Fruit fly (Drosophila melanogaster) whole organism, embryonic: ENCODE results near the gene CG32447.

Experiments used
- CG14860 ChIP-seq: fragments of 200-800 bp; sonication (Bioruptor generic); IDR thresholded peaks from 3 replicates; pipeline ENCODE4 v1.3.6; 2022; ENCODE audit warnings: missing biosample characterization, missing genetic modification characterization; ENCODE audit not compliant: partially characterized antibody
- CG4424 ChIP-seq: fragments of 200-800 bp; sonication (Bioruptor generic); optimal IDR thresholded peaks from 3 replicates; lab custom pipeline; 2016; ENCODE audit warnings: missing biosample characterization, missing genetic modification characterization
- CG7786 ChIP-seq: fragments of 200-800 bp; sonication (Bioruptor generic); optimal IDR thresholded peaks from 2 replicates; lab custom pipeline; 2016; ENCODE audit warnings: missing biosample characterization, missing genetic modification characterization
- croc ChIP-seq: fragments of 200-800 bp; sonication (Bioruptor generic); conservative IDR thresholded peaks from 3 replicates; pipeline ENCODE4 v1.3.6; 2022; ENCODE audit warnings: missing biosample characterization, missing genetic modification characterization
- oc ChIP-seq: fragments of 200-800 bp; sonication (Bioruptor generic); optimal IDR thresholded peaks from 2 replicates; lab custom pipeline; 2018; ENCODE audit warnings: missing biosample characterization, mild to moderate bottlenecking, missing genetic modification characterization, moderate library complexity
- prd ChIP-seq, 3 experiments: fragments of >200 bp in 2 of 3; fragments of 200-800 bp in 1 of 3; sonication (Bioruptor generic) in 1 of 3; optimal IDR thresholded peaks in 2 of 3; IDR thresholded peaks in 1 of 3; 2 replicates in 2 of 3; 3 replicates in 1 of 3; pipeline versions ENCODE4 v1.3.6 to Lab custom; 2017 to 2022; ENCODE audit warnings: missing biosample characterization in 1 of 3, missing genetic modification characterization in 1 of 3
- slou ChIP-seq: fragments of 200-800 bp; sonication (Bioruptor generic); optimal IDR thresholded peaks from 3 replicates; lab custom pipeline; 2016; ENCODE audit warnings: missing biosample characterization, missing genetic modification characterization
- usp ChIP-seq: fragments of >200 bp; optimal IDR thresholded peaks from 2 replicates; lab custom pipeline; 2017; ENCODE audit warnings: missing biosample characterization, missing genetic modification characterization

- TF ChIP-seq CG7786 (no peak), CG14860 (no peak), oc (tag; lab: Kevin White, UChicago) (no peak), prd (optimal IDR thresholded peaks at IDR 0.05; lab: Kevin White, UChicago) (no peak), prd (GFP tag; IDR thresholded peaks at IDR 0.05; lab: Robert Waterston, UW) (no peak), usp (no peak), CG4424 (GFP tag; lab: Kevin White, UChicago) (no peak), slou (no peak), croc (GFP tag; lab: Robert Waterston, UW) (no peak)
Observed at dm6 chr3L:21666880-21667279, 39.3 kb downstream of the CG32447 start, which contains the start of gene Cpr78E.
